Fruit fly (Drosophila melanogaster): ENCODE results near the gene Uqcc1.

Uqcc1 gene

DNA sequence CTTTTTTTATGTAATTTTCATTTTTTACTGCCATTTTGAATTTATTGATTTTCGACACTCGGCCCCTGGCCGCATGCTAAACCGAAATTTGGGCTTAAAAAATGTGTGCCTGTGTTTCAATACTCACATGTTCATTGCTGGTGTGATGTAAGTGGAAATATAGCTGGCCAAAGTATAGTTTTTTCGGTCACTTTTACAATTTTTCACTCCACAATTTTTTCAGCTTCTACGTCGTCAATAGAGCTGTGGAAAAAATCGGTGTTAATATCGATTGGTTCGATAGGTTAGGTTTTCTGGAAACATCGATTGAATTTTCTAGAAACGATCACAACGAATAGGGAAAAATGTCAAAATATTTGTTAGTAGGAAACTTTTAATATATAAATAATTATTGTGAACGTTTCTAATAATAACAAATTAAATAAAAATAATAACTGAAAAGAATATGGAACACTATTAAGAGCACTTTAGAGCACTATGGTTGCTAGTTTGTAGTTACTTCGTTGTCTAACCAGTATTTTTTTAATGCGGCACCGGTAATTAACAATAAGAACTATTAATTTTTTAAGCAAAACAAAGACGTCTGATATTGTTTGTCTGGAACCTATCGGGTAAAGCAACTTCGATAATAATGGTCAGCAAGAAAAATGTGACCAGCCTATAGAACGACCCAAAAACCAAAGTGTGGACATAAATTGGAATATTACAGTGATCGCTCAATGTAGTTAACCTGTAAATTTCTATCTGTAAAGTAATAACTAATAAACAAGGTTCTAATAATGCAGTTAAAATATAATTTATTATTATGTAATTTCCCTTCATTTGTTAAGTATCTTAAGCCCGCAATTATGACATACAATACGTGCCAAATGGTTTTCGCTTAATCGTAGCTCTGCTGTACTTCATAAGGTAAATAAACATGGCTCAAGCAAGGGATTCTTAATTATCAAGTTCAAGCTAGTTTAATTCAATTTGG, 2.4 kb downstream of the Uqcc1 start, which contains the start of the genes CG10077 and CG9948 (continued):
- peak; percentile 80 for TF ChIP-seq CG18476 (GFP tag; optimal IDR thresholded peaks at IDR 0.05)
- peak; percentile 47 for TF ChIP-seq kay (GFP tag; optimal IDR thresholded peaks at IDR 0.05)
- peak; percentile 91 for TF ChIP-seq stc (GFP tag; IDR thresholded peaks at IDR 0.05)
- peak; percentile 90 for TF ChIP-seq CG11085 (GFP tag; IDR thresholded peaks at IDR 0.05)
- TF ChIP-seq CG2116 (GFP tag; optimal IDR thresholded peaks at IDR 0.05): peak; percentile 78
- TF ChIP-seq Dbx (GFP tag; IDR thresholded peaks at IDR 0.05): peak; percentile 91
- peak; percentile 81 for TF ChIP-seq Fer2 (tag; optimal IDR thresholded peaks at IDR 0.05)
- peak in 1 of 2 experiments; percentile 75 for TF ChIP-seq Eip74EF (GFP tag; optimal IDR thresholded peaks at IDR 0.05)
- TF ChIP-seq HLHmδ (GFP tag; optimal IDR thresholded peaks at IDR 0.05): no peak
- peak; percentile 86 for TF ChIP-seq CG32767 (GFP tag; IDR thresholded peaks at IDR 0.05)
- TF ChIP-seq crp (GFP tag; optimal IDR thresholded peaks at IDR 0.05): peak in 1 of 2 experiments; percentile 50
- TF ChIP-seq CG2712 (tag; optimal IDR thresholded peaks at IDR 0.05): peak; percentile 92
- peak; percentile 82 for TF ChIP-seq Gug (GFP tag; IDR thresholded peaks at IDR 0.05)
- TF ChIP-seq Med (GFP tag): peak; percentile 90
- TF ChIP-seq unpg (GFP tag; optimal IDR thresholded peaks at IDR 0.05): peak; percentile 93
- peak; percentile 50 for TF ChIP-seq pfk (GFP tag; optimal IDR thresholded peaks at IDR 0.05)
- TF ChIP-seq lilli (GFP tag; optimal IDR thresholded peaks at IDR 0.05): peak; percentile 88
- TF ChIP-seq pnt (GFP tag; optimal IDR thresholded peaks at IDR 0.05): peak; percentile 36
- peak; percentile 27 for TF ChIP-seq Ets97D (GFP tag; optimal IDR thresholded peaks at IDR 0.05)
- peak; percentile 8 for TF ChIP-seq psq (GFP tag; optimal IDR thresholded peaks at IDR 0.05)
- TF ChIP-seq ssp (GFP tag; IDR thresholded peaks at IDR 0.05): peak; percentile 72
- no peak for TF ChIP-seq en (GFP tag; optimal IDR thresholded peaks at IDR 0.05)
- TF ChIP-seq chn (GFP tag; optimal IDR thresholded peaks at IDR 0.05): peak; percentile 78
- peak; percentile 11 for TF ChIP-seq her (GFP tag; optimal IDR thresholded peaks at IDR 0.05)
- peak; percentile 85 for TF ChIP-seq Blimp-1 (GFP tag; optimal IDR thresholded peaks at IDR 0.05)
- no peak for TF ChIP-seq tll (GFP tag; optimal IDR thresholded peaks at IDR 0.05)
- TF ChIP-seq dysf (GFP tag; IDR thresholded peaks at IDR 0.05): peak; percentile 93
- peak; percentile 91 for TF ChIP-seq Fer1 (GFP tag; optimal IDR thresholded peaks at IDR 0.05)
- TF ChIP-seq H15 (GFP tag; IDR thresholded peaks at IDR 0.05): peak; percentile 88
- peak; percentile 75; the same call in 2 of the 3 replicates for TF ChIP-seq knrl (GFP tag; IDR thresholded peaks at IDR 0.05; ENCODE audit: partially characterized antibody)
- peak; percentile 76 for TF ChIP-seq ato (GFP tag; IDR thresholded peaks at IDR 0.05; ENCODE audit: partially characterized antibody)
- TF ChIP-seq Dip3 (GFP tag; optimal IDR thresholded peaks at IDR 0.05): peak; percentile 64
- TF ChIP-seq ken (GFP tag; IDR thresholded peaks at IDR 0.05): peak; percentile 86
- no peak for TF ChIP-seq fru (optimal IDR thresholded peaks at IDR 0.05)
- peak; percentile 27 for TF ChIP-seq CG3838 (GFP tag; optimal IDR thresholded peaks at IDR 0.05)
- peak; percentile 95 for TF ChIP-seq slbo (GFP tag; IDR thresholded peaks at IDR 0.05)
- peak; percentile 69 for TF ChIP-seq CG12104 (GFP tag; optimal IDR thresholded peaks at IDR 0.05)
- no peak for TF ChIP-seq eyg (GFP tag; optimal IDR thresholded peaks at IDR 0.05)
- TF ChIP-seq dan (GFP tag; IDR thresholded peaks at IDR 0.05): no peak; the same call in 1 of the 2 replicates
- TF ChIP-seq CG3726 (GFP tag; IDR thresholded peaks at IDR 0.05): peak; percentile 60; the same call in 1 of the 3 replicates
- TF ChIP-seq bcd (GFP tag; optimal IDR thresholded peaks at IDR 0.05): peak; percentile 85
- TF ChIP-seq CG16815 (GFP tag; optimal IDR thresholded peaks at IDR 0.05): peak; percentile 82
- peak; percentile 83 for TF ChIP-seq CG4730 (GFP tag; IDR thresholded peaks at IDR 0.05)
- no peak for TF ChIP-seq prd (optimal IDR thresholded peaks at IDR 0.05)
- TF ChIP-seq prd (GFP tag; IDR thresholded peaks at IDR 0.05): peak; percentile 96
- peak; percentile 61; the same call in 1 of the 3 replicates for TF ChIP-seq CG7963 (GFP tag; IDR thresholded peaks at IDR 0.05; ENCODE audit: partially characterized antibody)
- TF ChIP-seq vfl (GFP tag; optimal IDR thresholded peaks at IDR 0.05): peak; percentile 66
- peak; percentile 55 for TF ChIP-seq CG17802 (tag; optimal IDR thresholded peaks at IDR 0.05)
